Worm (Caenorhabditis elegans) whole organism, late embryonic: Measurements from ENCODE around the gene F23D12.4.

Source experiments
- C08G9.2 ChIP-seq: sonication (generic microtip); optimal IDR thresholded peaks from 2 replicates; lab custom pipeline; 2016; ENCODE audit warnings: mild to moderate bottlenecking, missing genetic modification characterization, moderate library complexity, missing compliant biosample characterization
- C38D4.7 ChIP-seq: fragments of 200-800 bp; sonication (Bioruptor generic); optimal IDR thresholded peaks from 2 replicates; lab custom pipeline; 2018; ENCODE audit warnings: mild to moderate bottlenecking, missing genetic modification characterization, moderate library complexity, missing compliant biosample characterization
- K02D7.2 ChIP-seq: sonication (generic microtip); optimal IDR thresholded peaks from 2 replicates; lab custom pipeline; 2017; ENCODE audit warnings: mild to moderate bottlenecking, missing genetic modification characterization, missing compliant biosample characterization
- Y22D7AL.16 ChIP-seq: sonication (generic microtip); optimal IDR thresholded peaks from 2 replicates; lab custom pipeline; 2016; ENCODE audit warnings: missing genetic modification characterization, missing compliant biosample characterization
- ama-1 ChIP-seq: fragments of 150-350 bp; optimal IDR thresholded peaks from 2 replicates; lab custom pipeline; 2014
- ceh-14 ChIP-seq: sonication (generic microtip); optimal IDR thresholded peaks from 2 replicates; lab custom pipeline; 2016; ENCODE audit warnings: missing genotype, missing genetic modification characterization, missing compliant biosample characterization
- ceh-18 ChIP-seq: sonication (generic microtip); optimal IDR thresholded peaks from 2 replicates; lab custom pipeline; 2016; ENCODE audit warnings: missing genetic modification characterization, missing compliant biosample characterization
- ceh-19 ChIP-seq: fragments of 200-800 bp; sonication (Bioruptor generic); optimal IDR thresholded peaks from 2 replicates; lab custom pipeline; 2018; ENCODE audit warnings: mild to moderate bottlenecking, missing genetic modification characterization, missing compliant biosample characterization
- ceh-2 ChIP-seq: sonication (generic microtip); optimal IDR thresholded peaks from 2 replicates; lab custom pipeline; 2016; ENCODE audit warnings: missing genotype, missing genetic modification characterization, missing compliant biosample characterization
- ceh-22 ChIP-seq: sonication (generic microtip); optimal IDR thresholded peaks from 2 replicates; lab custom pipeline; 2017; ENCODE audit warnings: missing biosample characterization, missing genetic modification characterization
- ceh-24 ChIP-seq: sonication (generic microtip); optimal IDR thresholded peaks from 2 replicates; lab custom pipeline; 2016; ENCODE audit warnings: mild to moderate bottlenecking, missing genetic modification characterization, missing compliant biosample characterization
- ceh-30 ChIP-seq: fragments of 150-350 bp; optimal IDR thresholded peaks from 2 replicates; lab custom pipeline; 2014; ENCODE audit warnings: missing biosample characterization, missing genetic modification characterization
- ceh-31 ChIP-seq: sonication (generic microtip); optimal IDR thresholded peaks from 2 replicates; lab custom pipeline; 2016; ENCODE audit warnings: missing genetic modification characterization, missing compliant biosample characterization
- ceh-9 ChIP-seq: sonication (generic microtip); optimal IDR thresholded peaks from 2 replicates; lab custom pipeline; 2016; ENCODE audit warnings: mild to moderate bottlenecking, missing genetic modification characterization, inconsistent platforms, missing compliant biosample characterization
- che-1 ChIP-seq: sonication (generic microtip); optimal IDR thresholded peaks from 2 replicates; lab custom pipeline; 2016; ENCODE audit warnings: mild to moderate bottlenecking, missing genetic modification characterization, missing compliant biosample characterization
- dve-1 ChIP-seq: sonication (generic microtip); optimal IDR thresholded peaks from 2 replicates; lab custom pipeline; 2017; ENCODE audit warnings: antibody characterized with exemption, mild to moderate bottlenecking, missing genetic modification characterization, missing compliant biosample characterization
- elt-2 ChIP-seq: sonication (generic microtip); optimal IDR thresholded peaks from 2 replicates; lab custom pipeline; 2016; ENCODE audit warnings: missing genetic modification reagents, missing genetic modification characterization, missing compliant biosample characterization
- eyg-1 ChIP-seq: sonication (generic microtip); optimal IDR thresholded peaks from 2 replicates; lab custom pipeline; 2016; ENCODE audit warnings: missing genotype, missing genetic modification characterization, missing compliant biosample characterization
- fax-1 ChIP-seq: sonication (generic microtip); optimal IDR thresholded peaks from 2 replicates; lab custom pipeline; 2016; ENCODE audit warnings: missing genotype, missing genetic modification characterization, missing compliant biosample characterization
- fkh-10 ChIP-seq: fragments of 150-350 bp; optimal IDR thresholded peaks from 2 replicates; lab custom pipeline; 2014; ENCODE audit warnings: missing biosample characterization, missing genetic modification reagents, missing genetic modification characterization
- gmeb-2 ChIP-seq: sonication (generic microtip); optimal IDR thresholded peaks from 2 replicates; lab custom pipeline; 2016; ENCODE audit warnings: missing genetic modification characterization, inconsistent platforms, missing compliant biosample characterization
- hlh-13 ChIP-seq: fragments of 200-800 bp; sonication (Bioruptor generic); optimal IDR thresholded peaks from 2 replicates; lab custom pipeline; 2018; ENCODE audit warnings: mild to moderate bottlenecking, missing genetic modification characterization, missing compliant biosample characterization
- hlh-30 ChIP-seq: sonication (generic microtip); optimal IDR thresholded peaks from 2 replicates; lab custom pipeline; 2017; ENCODE audit warnings: antibody characterized with exemption, missing genetic modification characterization, missing compliant biosample characterization; ENCODE audit not compliant: insufficient read depth
- hlh-8 ChIP-seq: sonication (generic microtip); optimal IDR thresholded peaks from 2 replicates; lab custom pipeline; 2016; ENCODE audit warnings: missing genotype, missing genetic modification characterization, missing compliant biosample characterization
- lim-6 ChIP-seq: sonication (generic microtip); optimal IDR thresholded peaks from 2 replicates; lab custom pipeline; 2016; ENCODE audit warnings: missing genetic modification characterization, missing compliant biosample characterization
- nfya-1 ChIP-seq: sonication (generic microtip); optimal IDR thresholded peaks from 2 replicates; lab custom pipeline; 2017; ENCODE audit warnings: missing genetic modification characterization, mild to moderate bottlenecking, missing compliant biosample characterization, antibody characterized with exemption, moderate library complexity
- npax-4 ChIP-seq: sonication (generic microtip); optimal IDR thresholded peaks from 2 replicates; lab custom pipeline; 2016; ENCODE audit warnings: missing genetic modification characterization, missing compliant biosample characterization
- pat-9 ChIP-seq: fragments of 200-800 bp; sonication (Bioruptor generic); optimal IDR thresholded peaks from 2 replicates; lab custom pipeline; 2018; ENCODE audit warnings: mild to moderate bottlenecking, missing genetic modification characterization, moderate library complexity, missing compliant biosample characterization
- ref-2 ChIP-seq: sonication (generic microtip); optimal IDR thresholded peaks from 2 replicates; lab custom pipeline; 2016; ENCODE audit warnings: missing genetic modification characterization, missing compliant biosample characterization
- rnt-1 ChIP-seq: sonication (generic microtip); optimal IDR thresholded peaks from 2 replicates; lab custom pipeline; 2016; ENCODE audit warnings: missing genetic modification characterization, missing compliant biosample characterization
- sox-2 ChIP-seq: fragments of 200-800 bp; sonication (Bioruptor generic); IDR thresholded peaks from 2 replicates; pipeline ENCODE4 v1.3.6; 2022; ENCODE audit warnings: missing genetic modification reagents, missing genetic modification characterization, missing compliant biosample characterization
- sox-4 ChIP-seq: sonication (generic microtip); optimal IDR thresholded peaks from 2 replicates; lab custom pipeline; 2017; ENCODE audit warnings: mild to moderate bottlenecking, missing genetic modification characterization, inconsistent platforms, missing compliant biosample characterization
- syd-9 ChIP-seq: sonication (generic microtip); optimal IDR thresholded peaks from 2 replicates; lab custom pipeline; 2016; ENCODE audit warnings: mild to moderate bottlenecking, missing genetic modification characterization, moderate library complexity, missing compliant biosample characterization
- tbx-7 ChIP-seq: sonication (generic microtip); optimal IDR thresholded peaks from 2 replicates; lab custom pipeline; 2016; ENCODE audit warnings: missing genotype, missing genetic modification characterization, missing compliant biosample characterization
- ttx-3 ChIP-seq: sonication (generic microtip); optimal IDR thresholded peaks from 2 replicates; lab custom pipeline; 2016; ENCODE audit warnings: missing genetic modification reagents, missing genetic modification characterization, missing compliant biosample characterization
- unc-55 ChIP-seq: sonication (generic microtip); optimal IDR thresholded peaks from 2 replicates; lab custom pipeline; 2017; ENCODE audit warnings: missing biosample characterization, missing genetic modification reagents, missing genetic modification characterization
- ztf-16 ChIP-seq: sonication (generic microtip); optimal IDR thresholded peaks from 2 replicates; lab custom pipeline; 2017; ENCODE audit warnings: missing genetic modification characterization, missing compliant biosample characterization

F23D12.4 gene

DNA sequence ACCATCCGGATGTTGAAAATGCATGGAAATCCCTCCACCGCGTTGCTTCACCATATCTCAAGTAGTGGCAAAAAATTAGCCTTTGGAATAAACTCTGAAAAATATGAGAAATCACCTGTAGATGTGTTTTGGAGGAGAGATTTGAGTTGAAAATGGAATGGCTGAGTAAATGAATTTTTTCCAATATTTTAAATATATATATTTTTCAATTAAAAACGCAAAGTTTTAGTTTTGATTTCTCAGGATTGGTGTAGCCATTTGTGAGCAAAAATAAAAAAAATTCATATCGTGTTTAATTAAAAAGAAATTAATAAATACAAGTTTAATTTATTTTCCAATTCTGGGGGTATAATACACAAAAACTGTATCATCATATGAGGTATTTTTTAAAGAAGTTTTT lies 16.7 kb upstream of the F23D12.4 start, which contains the start of gene F23D12.1:
TSS of gene F23D12.1 (minus strand) at position 101 of the 400 bp plus-strand sequence.
- TF ChIP-seq eyg-1 (tag; lab: Kevin White, UChicago) (no peak), ceh-31 (tag; lab: Kevin White, UChicago) (no peak), C08G9.2 (tag; lab: Kevin White, UChicago) (no peak), hlh-8 (tag; lab: Kevin White, UChicago) (no peak), lim-6 (no peak), tbx-7 (tag; lab: Kevin White, UChicago) (no peak), nfya-1 (tag; lab: Kevin White, UChicago) (no peak), unc-55 (no peak), sox-4 (tag; lab: Kevin White, UChicago) (no peak), K02D7.2 (tag; lab: Kevin White, UChicago) (no peak), ceh-30 (tag; lab: Kevin White, UChicago) (no peak), hlh-30 (tag; lab: Kevin White, UChicago) (no peak), ama-1 (no peak), fkh-10 (GFP tag; lab: Kevin White, UChicago) (no peak), pat-9 (tag; lab: Kevin White, UChicago) (no peak), npax-4 (tag; lab: Kevin White, UChicago) (no peak), ceh-22 (tag; lab: Kevin White, UChicago) (no peak), C38D4.7 (GFP tag; lab: Kevin White, UChicago) (no peak)

DNA sequence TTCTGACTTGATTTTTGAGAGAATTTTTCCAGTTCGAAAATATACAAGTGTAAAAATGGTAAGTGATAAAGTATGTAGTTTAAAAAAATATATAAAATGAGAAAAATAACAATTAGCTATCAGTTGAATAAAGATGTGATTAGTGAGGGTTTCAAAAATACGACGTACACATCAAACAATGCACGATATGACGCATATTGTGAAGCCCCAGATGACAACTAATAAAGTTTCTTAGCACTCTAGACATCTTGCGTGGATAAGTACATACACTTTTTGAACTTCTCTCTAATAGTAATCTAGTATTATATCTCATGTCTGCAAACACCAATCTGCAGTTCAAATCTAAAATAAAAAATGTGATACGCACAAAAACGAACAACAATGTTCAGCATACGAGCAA lies 14.4 kb upstream of the F23D12.4 start:
- no peak for TF ChIP-seq ceh-9
- TF ChIP-seq gmeb-2 (tag; lab: Kevin White, UChicago), result no peak
- no peak for TF ChIP-seq hlh-30 (tag; lab: Kevin White, UChicago)
- TF ChIP-seq ceh-14, result no peak
- no peak for TF ChIP-seq dve-1
- no peak for TF ChIP-seq ceh-19 (GFP tag; lab: Kevin White, UChicago)
- TF ChIP-seq ttx-3 (tag; lab: Kevin White, UChicago), result no peak
- no peak for TF ChIP-seq ceh-30 (tag; lab: Kevin White, UChicago)
- no peak for TF ChIP-seq ceh-2 (tag; lab: Kevin White, UChicago)
- no peak for TF ChIP-seq ama-1
- no peak for TF ChIP-seq che-1
- no peak for TF ChIP-seq pat-9 (tag; lab: Kevin White, UChicago)
- no peak for TF ChIP-seq eyg-1 (tag; lab: Kevin White, UChicago)
- no peak for TF ChIP-seq elt-2 (tag; lab: Kevin White, UChicago)
- TF ChIP-seq npax-4 (tag; lab: Kevin White, UChicago), result no peak
- TF ChIP-seq ref-2 (tag; lab: Kevin White, UChicago), result no peak
- no peak for TF ChIP-seq ztf-16 (tag; lab: Kevin White, UChicago)
- TF ChIP-seq, all 69 proteins: peak for 0

DNA sequence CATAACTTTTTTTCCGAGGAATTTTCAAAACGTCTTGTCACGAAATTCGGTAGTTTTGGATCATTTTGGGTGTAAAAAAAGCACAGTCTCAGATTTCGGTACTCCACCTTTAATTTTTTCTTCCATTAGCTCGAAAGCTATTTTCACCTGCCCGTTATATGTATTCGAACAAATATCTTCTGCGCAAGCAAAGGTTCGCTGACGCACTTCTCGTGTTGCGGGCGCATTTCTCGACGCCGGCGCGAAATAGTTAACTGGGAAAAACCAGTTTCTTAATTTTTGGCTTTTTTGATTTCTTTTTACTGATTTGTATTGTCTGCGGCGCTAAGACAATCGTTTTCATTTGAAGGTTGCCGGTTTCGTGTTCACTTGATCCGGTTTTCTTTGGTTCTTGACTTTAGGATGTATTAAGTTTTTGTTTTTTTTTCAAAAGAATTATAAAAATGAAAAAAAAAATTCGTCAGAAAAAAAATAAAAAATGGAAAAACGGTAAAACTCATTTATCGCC lies 9.1 kb upstream of the F23D12.4 start:
- TF ChIP-seq npax-4 (tag; lab: Kevin White, UChicago) (no peak), elt-2 (tag; lab: Kevin White, UChicago) (no peak), fax-1 (no peak), Y22D7AL.16 (tag; lab: Kevin White, UChicago) (no peak), ama-1 (no peak), rnt-1 (no peak), hlh-8 (tag; lab: Kevin White, UChicago) (no peak), ceh-18 (no peak), syd-9 (tag; lab: Kevin White, UChicago) (no peak), sox-2 (GFP tag; lab: Robert Waterston, UW) (no peak), ceh-24 (tag; lab: Kevin White, UChicago) (no peak), hlh-13 (GFP tag; lab: Kevin White, UChicago) (no peak), C38D4.7 (GFP tag; lab: Kevin White, UChicago) (no peak)
